Fruit fly (Drosophila melanogaster) S2 (cell line): Measurements from ENCODE around the gene CG33177.

ENCODE experiments used
- CG8478 ChIP-seq: fragments of >200 bp; optimal IDR thresholded peaks from 2 replicates; lab custom pipeline; 2018
- CTCF ChIP-seq, 2 experiments: fragments of >200 bp; optimal IDR thresholded peaks; 2 replicates each; lab custom pipeline; 2018

DNA sequence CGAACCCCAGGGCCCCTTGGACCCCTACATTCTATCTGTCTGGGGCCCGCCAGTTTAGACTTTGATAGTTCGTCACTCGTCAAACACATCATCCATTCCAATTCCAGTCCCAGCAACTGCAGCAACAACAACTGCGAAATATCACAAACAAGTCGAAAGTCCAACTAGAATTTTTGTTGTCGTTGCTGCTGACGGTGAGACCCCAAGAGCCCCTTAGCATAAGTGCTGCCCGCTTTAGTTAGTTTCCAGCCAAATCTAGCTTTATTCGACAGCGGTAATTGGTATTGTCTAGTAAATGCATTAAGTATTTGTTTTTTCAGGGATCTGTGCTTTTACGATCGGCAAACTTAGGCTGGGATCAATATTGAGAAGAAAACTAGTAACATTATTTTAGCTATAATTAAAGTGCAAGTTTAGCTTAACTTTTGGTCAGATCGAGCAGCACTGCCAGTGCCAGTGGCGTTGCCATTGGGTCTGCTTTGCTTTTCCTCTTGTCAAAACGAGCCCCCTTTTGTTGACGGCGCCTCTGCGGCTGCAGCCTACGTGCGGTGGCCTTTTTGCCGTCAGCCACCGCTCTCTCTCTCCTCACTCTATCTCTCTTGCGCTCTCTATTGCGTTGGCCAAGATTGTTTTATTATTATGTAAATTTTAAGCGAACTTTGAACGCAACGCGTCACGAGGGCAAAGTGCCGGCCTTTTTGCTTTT is 6.4 kb upstream of the CG33177 start:
- TF ChIP-seq CTCF (optimal IDR thresholded peaks at IDR 0.05; lab: Kevin White, UChicago) (no peak), CG8478 (lab: Kevin White, UChicago) (no peak)
